Worm (Caenorhabditis elegans): ENCODE data around the gene mbf-1.

- TF ChIP-seq W03F9.2 (tag; optimal IDR thresholded peaks at IDR 0.05) (no peak), him-1 (tag; optimal IDR thresholded peaks at IDR 0.05) (no peak), dao-5 (tag; optimal IDR thresholded peaks at IDR 0.05) (no peak)
Measured at ce11 chrIV:11504416-11504815, 24.2 kb upstream of the mbf-1 start, which contains the start of gene twk-25.
